Fruit fly (Drosophila melanogaster): Measurements from ENCODE around the gene noi.

Gene noi

DNA sequence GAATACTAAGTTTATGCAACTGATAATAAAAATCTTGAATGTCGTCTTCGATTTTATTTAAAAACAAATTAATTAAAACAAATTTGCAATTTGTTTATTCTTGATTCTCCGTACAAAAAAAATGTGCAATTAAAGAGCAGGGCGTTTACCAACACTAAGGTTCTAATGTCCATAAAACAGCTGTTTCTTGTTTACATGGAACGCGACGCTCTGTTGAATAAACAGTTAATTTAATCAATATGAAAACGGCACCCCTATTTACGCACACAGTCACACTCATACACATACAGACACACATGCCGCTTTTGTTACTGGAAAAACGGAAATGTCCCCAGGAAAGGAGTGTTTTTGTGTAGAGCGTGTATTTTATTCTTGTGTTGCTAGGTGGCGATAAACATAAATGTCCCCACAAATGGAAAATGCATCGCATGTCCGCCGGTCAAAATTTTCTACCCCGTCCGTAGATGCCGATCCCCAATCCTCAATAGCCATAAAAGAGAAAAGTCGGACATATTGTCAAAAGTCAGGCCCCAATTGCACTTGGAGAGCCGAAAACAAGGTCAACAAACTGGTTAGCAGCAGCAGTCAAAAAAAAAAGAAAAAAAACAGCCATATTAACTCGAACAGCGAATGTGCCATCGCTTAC is 31.8 kb upstream of the noi start (continued):
- TF ChIP-seq vvl (GFP tag; IDR thresholded peaks at IDR 0.05) (no peak), CG13894 (tag; optimal IDR thresholded peaks at IDR 0.05) (peak; percentile 77), CG12155 (GFP tag; optimal IDR thresholded peaks at IDR 0.05) (peak; percentile 36), CG5245 (GFP tag; optimal IDR thresholded peaks at IDR 0.05) (peak; percentile 72), lov (optimal IDR thresholded peaks at IDR 0.05) (no peak), lov (GFP tag; IDR thresholded peaks at IDR 0.05) (no peak), nau (GFP tag; optimal IDR thresholded peaks at IDR 0.05) (peak; percentile 83), CG30431 (GFP tag; optimal IDR thresholded peaks at IDR 0.05) (no peak), CG10267 (tag; optimal IDR thresholded peaks at IDR 0.05) (peak; percentile 97), Taf1 (GFP tag; IDR thresholded peaks at IDR 0.05) (no peak), zfh2 (GFP tag; optimal IDR thresholded peaks at IDR 0.05) (no peak), gsb-n (tag; optimal IDR thresholded peaks at IDR 0.05) (peak; percentile 83), CG15269 (tag; optimal IDR thresholded peaks at IDR 0.05) (peak; percentile 70), mam (GFP tag; optimal IDR thresholded peaks at IDR 0.05) (peak; percentile 61), CG1024 (GFP tag; IDR thresholded peaks at IDR 0.05) (no peak), CG33213 (GFP tag; optimal IDR thresholded peaks at IDR 0.05) (peak; percentile 92), pnt (GFP tag; optimal IDR thresholded peaks at IDR 0.05) (peak; percentile 48), wek (GFP tag; optimal IDR thresholded peaks at IDR 0.05) (peak; percentile 89), CG7987 (GFP tag; optimal IDR thresholded peaks at IDR 0.05) (peak; percentile 90), CG18599 (GFP tag; optimal IDR thresholded peaks at IDR 0.05) (peak; percentile 85), Hmr (GFP tag; optimal IDR thresholded peaks at IDR 0.05) (peak; percentile 86), ssp (GFP tag; IDR thresholded peaks at IDR 0.05) (no peak), Deaf1 (tag; optimal IDR thresholded peaks at IDR 0.05) (peak; percentile 37), Dip2 (GFP tag; IDR thresholded peaks at IDR 0.05) (no peak), sens (GFP tag) (peak; percentile 97), Stat92E (GFP tag; optimal IDR thresholded peaks at IDR 0.05) (peak in 1 of 3 experiments; percentile 78), CG31365 (tag; optimal IDR thresholded peaks at IDR 0.05) (peak; percentile 69), sd (tag; optimal IDR thresholded peaks at IDR 0.05) (peak; percentile 48), MBD-R2 (GFP tag; IDR thresholded peaks at IDR 0.05) (no peak), CG4854 (GFP tag; optimal IDR thresholded peaks at IDR 0.05) (peak; percentile 77), CG4820 (GFP tag; optimal IDR thresholded peaks at IDR 0.05) (peak; percentile 37), CG3065 (GFP tag; optimal IDR thresholded peaks at IDR 0.05) (peak; percentile 26), crc (GFP tag; optimal IDR thresholded peaks at IDR 0.05) (peak; percentile 50), stwl (tag; optimal IDR thresholded peaks at IDR 0.05) (peak; percentile 86), Bgb (GFP tag; IDR thresholded peaks at IDR 0.05; ENCODE audit: partially characterized antibody) (no peak), CG2712 (tag; optimal IDR thresholded peaks at IDR 0.05) (peak; percentile 66), GATAe (GFP tag; conservative IDR thresholded peaks at IDR 0.05) (no peak), pros (GFP tag; optimal IDR thresholded peaks at IDR 0.05) (peak; percentile 59), Six4 (GFP tag; optimal IDR thresholded peaks at IDR 0.05) (peak; percentile 67), CG6272 (GFP tag; IDR thresholded peaks at IDR 0.05) (no peak), E2f2 (GFP tag; IDR thresholded peaks at IDR 0.05) (no peak), z (GFP tag; IDR thresholded peaks at IDR 0.05) (no peak), p53 (GFP tag; optimal IDR thresholded peaks at IDR 0.05) (peak; percentile 49), CG8944 (GFP tag; optimal IDR thresholded peaks at IDR 0.05) (peak; percentile 64), CG12942 (GFP tag; optimal IDR thresholded peaks at IDR 0.05) (peak; percentile 81), D (optimal IDR thresholded peaks at IDR 0.05) (no peak), D (GFP tag; optimal IDR thresholded peaks at IDR 0.05) (peak; percentile 85), CG14860 (GFP tag; IDR thresholded peaks at IDR 0.05; ENCODE audit: partially characterized antibody) (no peak), gce (GFP tag; IDR thresholded peaks at IDR 0.05) (no peak), luna (GFP tag; optimal IDR thresholded peaks at IDR 0.05) (no peak), CG6765 (GFP tag; optimal IDR thresholded peaks at IDR 0.05) (peak; percentile 71)

All from whole organism, embryonic.